Fruit fly (Drosophila melanogaster) whole organism, prepupa: ENCODE data around the gene Pldn.
A peak's percentile ranks its signal among the peaks of the same experiment; 100 is the strongest.

Experiments used
- CG10631 ChIP-seq: fragments of 200-800 bp; sonication (Bioruptor generic); optimal IDR thresholded peaks from 2 replicates; lab custom pipeline; 2016; ENCODE audit warnings: missing biosample characterization, missing genetic modification characterization
- CG10669 ChIP-seq: fragments of 200-800 bp; sonication (Bioruptor generic); optimal IDR thresholded peaks from 3 replicates; lab custom pipeline; 2018; ENCODE audit warnings: missing biosample characterization, mild to moderate bottlenecking, missing genetic modification characterization, moderate library complexity
- CG11294 ChIP-seq: fragments of 200-800 bp; sonication (Bioruptor generic); IDR thresholded peaks from 2 replicates; pipeline ENCODE4 v1.3.6; 2022; ENCODE audit warnings: missing biosample characterization, missing genetic modification characterization
- CG11902 ChIP-seq: fragments of 200-800 bp; sonication (Bioruptor generic); optimal IDR thresholded peaks from 3 replicates; lab custom pipeline; 2016; ENCODE audit warnings: missing biosample characterization, missing genetic modification characterization
- CG15336 ChIP-seq: fragments of 200-800 bp; sonication (Bioruptor generic); IDR thresholded peaks from 2 replicates; pipeline ENCODE4 v1.3.6; 2022; ENCODE audit warnings: missing biosample characterization, missing genetic modification characterization
- CG3032 ChIP-seq: fragments of 200-800 bp; optimal IDR thresholded peaks from 2 replicates; lab custom pipeline; 2019; ENCODE audit warnings: missing biosample characterization, mild to moderate bottlenecking, missing genetic modification characterization, moderate library complexity
- CG32006 ChIP-seq: fragments of 200-800 bp; sonication (Bioruptor generic); optimal IDR thresholded peaks from 3 replicates; lab custom pipeline; 2017; ENCODE audit warnings: missing biosample characterization, mild to moderate bottlenecking, missing genetic modification characterization
- CG3919 ChIP-seq: fragments of 200-800 bp; sonication (Bioruptor generic); optimal IDR thresholded peaks from 3 replicates; lab custom pipeline; 2016; ENCODE audit warnings: missing biosample characterization, missing genetic modification characterization
- CG6163 ChIP-seq: fragments of 200-800 bp; sonication (Bioruptor generic); IDR thresholded peaks from 3 replicates; pipeline ENCODE4 v1.3.6; 2022; ENCODE audit warnings: missing biosample characterization, missing genetic modification characterization
- CG6276 ChIP-seq: fragments of 200-800 bp; sonication (Bioruptor generic); optimal IDR thresholded peaks from 2 replicates; lab custom pipeline; 2017; ENCODE audit warnings: missing biosample characterization, mild to moderate bottlenecking, missing genetic modification characterization
- CG6792 ChIP-seq: fragments of 200-800 bp; sonication (Bioruptor generic); optimal IDR thresholded peaks from 3 replicates; lab custom pipeline; 2016; ENCODE audit warnings: missing biosample characterization, missing genetic modification characterization
- CG6854 ChIP-seq: fragments of 200-800 bp; sonication (Bioruptor generic); optimal IDR thresholded peaks from 2 replicates; lab custom pipeline; 2017; ENCODE audit warnings: missing biosample characterization, mild to moderate bottlenecking, missing genetic modification characterization
- CG8119 ChIP-seq: fragments of 200-800 bp; sonication (Bioruptor generic); IDR thresholded peaks from 3 replicates; pipeline ENCODE4 v1.3.6; 2022; ENCODE audit warnings: missing biosample characterization, missing genetic modification characterization
- Eip75B ChIP-seq: fragments of 200-800 bp; sonication (Bioruptor generic); optimal IDR thresholded peaks from 3 replicates; lab custom pipeline; 2016; ENCODE audit warnings: missing biosample characterization, missing genetic modification characterization
- Eip78C ChIP-seq: fragments of 200-800 bp; sonication (Bioruptor generic); peaks from one replicate; lab custom pipeline; 2016; ENCODE audit warnings: missing biosample characterization, missing genetic modification characterization
- Ets21C ChIP-seq: fragments of 200-800 bp; sonication (Bioruptor generic); optimal IDR thresholded peaks from 3 replicates; lab custom pipeline; 2016; ENCODE audit warnings: missing biosample characterization, missing genetic modification characterization
- Hr39 ChIP-seq: fragments of 200-800 bp; sonication (Bioruptor generic); optimal IDR thresholded peaks from 2 replicates; lab custom pipeline; 2016; ENCODE audit warnings: missing biosample characterization, missing genetic modification characterization
- Hr4 ChIP-seq: fragments of 200-800 bp; sonication (Bioruptor generic); optimal IDR thresholded peaks from 3 replicates; lab custom pipeline; 2016; ENCODE audit warnings: missing biosample characterization, missing genetic modification characterization
- Met ChIP-seq: fragments of 200-800 bp; sonication (Bioruptor generic); optimal IDR thresholded peaks from 3 replicates; lab custom pipeline; 2016; ENCODE audit warnings: missing biosample characterization, missing genetic modification characterization
- OdsH ChIP-seq: fragments of 200-800 bp; sonication (Bioruptor generic); optimal IDR thresholded peaks from 3 replicates; lab custom pipeline; 2016; ENCODE audit warnings: missing biosample characterization, missing genetic modification characterization
- Sox102F ChIP-seq: fragments of 200-800 bp; sonication (Bioruptor generic); optimal IDR thresholded peaks from 2 replicates; lab custom pipeline; 2016; ENCODE audit warnings: missing biosample characterization, mild to moderate bottlenecking, missing genetic modification characterization
- Sox14 ChIP-seq: fragments of 200-800 bp; sonication (Bioruptor generic); optimal IDR thresholded peaks from 3 replicates; lab custom pipeline; 2016; ENCODE audit warnings: missing biosample characterization, missing genetic modification characterization
- Sox15 ChIP-seq: fragments of 200-800 bp; sonication (Bioruptor generic); optimal IDR thresholded peaks from 3 replicates; lab custom pipeline; 2016; ENCODE audit warnings: missing biosample characterization, missing genetic modification characterization
- achi ChIP-seq: fragments of 200-800 bp; sonication (Bioruptor generic); optimal IDR thresholded peaks from 3 replicates; lab custom pipeline; 2016; ENCODE audit warnings: missing biosample characterization, missing genetic modification characterization
- acj6 ChIP-seq: fragments of 200-800 bp; sonication (Bioruptor generic); optimal IDR thresholded peaks from 3 replicates; lab custom pipeline; 2016; ENCODE audit warnings: missing biosample characterization, missing genetic modification characterization
- cyc ChIP-seq: fragments of 200-800 bp; sonication (Bioruptor generic); optimal IDR thresholded peaks from 3 replicates; lab custom pipeline; 2016; ENCODE audit warnings: missing biosample characterization, missing genetic modification characterization
- dac ChIP-seq: fragments of 200-800 bp; sonication (Bioruptor generic); optimal IDR thresholded peaks from 2 replicates; lab custom pipeline; 2017; ENCODE audit warnings: missing biosample characterization, mild to moderate bottlenecking, missing genetic modification characterization
- eg ChIP-seq: fragments of 200-800 bp; sonication (Bioruptor generic); IDR thresholded peaks from 3 replicates; pipeline ENCODE4 v1.3.6; 2022; ENCODE audit warnings: missing biosample characterization, missing genetic modification characterization
- fkh ChIP-seq: fragments of 200-800 bp; sonication (Bioruptor generic); optimal IDR thresholded peaks from 3 replicates; lab custom pipeline; 2017; ENCODE audit warnings: missing biosample characterization, mild to moderate bottlenecking, missing genetic modification characterization, moderate library complexity
- lz ChIP-seq: fragments of 200-800 bp; sonication (Bioruptor generic); optimal IDR thresholded peaks from 3 replicates; lab custom pipeline; 2016; ENCODE audit warnings: missing biosample characterization, missing genetic modification characterization
- net ChIP-seq: fragments of 200-800 bp; sonication (Bioruptor generic); optimal IDR thresholded peaks from 3 replicates; lab custom pipeline; 2016; ENCODE audit warnings: missing biosample characterization, missing genetic modification characterization
- pdm3 ChIP-seq: fragments of 200-800 bp; sonication (Bioruptor generic); optimal IDR thresholded peaks from 3 replicates; lab custom pipeline; 2016; ENCODE audit warnings: missing biosample characterization, missing genetic modification characterization
- salr ChIP-seq, 2 experiments: fragments of 200-800 bp; sonication (Bioruptor generic); optimal IDR thresholded peaks; 3 replicates each; lab custom pipeline; 2016 to 2018; ENCODE audit warnings: missing biosample characterization in 2 of 2, missing genetic modification characterization in 2 of 2, mild to moderate bottlenecking in 1 of 2
- ss ChIP-seq, 2 experiments: fragments of 200-800 bp; sonication (Bioruptor generic); optimal IDR thresholded peaks; 2 replicates in 1 of 2; 3 replicates in 1 of 2; lab custom pipeline; 2017 to 2018; ENCODE audit warnings: mild to moderate bottlenecking in 2 of 2, missing biosample characterization in 2 of 2, missing genetic modification characterization in 2 of 2, moderate library complexity in 1 of 2
- svp ChIP-seq: fragments of 200-800 bp; sonication (Bioruptor generic); peaks from one replicate; lab custom pipeline; 2016; ENCODE audit warnings: missing biosample characterization, missing genetic modification characterization
- topi ChIP-seq: fragments of 200-800 bp; sonication (Bioruptor generic); optimal IDR thresholded peaks from 3 replicates; lab custom pipeline; 2016; ENCODE audit warnings: missing biosample characterization, missing genetic modification characterization

Pldn gene

DNA sequence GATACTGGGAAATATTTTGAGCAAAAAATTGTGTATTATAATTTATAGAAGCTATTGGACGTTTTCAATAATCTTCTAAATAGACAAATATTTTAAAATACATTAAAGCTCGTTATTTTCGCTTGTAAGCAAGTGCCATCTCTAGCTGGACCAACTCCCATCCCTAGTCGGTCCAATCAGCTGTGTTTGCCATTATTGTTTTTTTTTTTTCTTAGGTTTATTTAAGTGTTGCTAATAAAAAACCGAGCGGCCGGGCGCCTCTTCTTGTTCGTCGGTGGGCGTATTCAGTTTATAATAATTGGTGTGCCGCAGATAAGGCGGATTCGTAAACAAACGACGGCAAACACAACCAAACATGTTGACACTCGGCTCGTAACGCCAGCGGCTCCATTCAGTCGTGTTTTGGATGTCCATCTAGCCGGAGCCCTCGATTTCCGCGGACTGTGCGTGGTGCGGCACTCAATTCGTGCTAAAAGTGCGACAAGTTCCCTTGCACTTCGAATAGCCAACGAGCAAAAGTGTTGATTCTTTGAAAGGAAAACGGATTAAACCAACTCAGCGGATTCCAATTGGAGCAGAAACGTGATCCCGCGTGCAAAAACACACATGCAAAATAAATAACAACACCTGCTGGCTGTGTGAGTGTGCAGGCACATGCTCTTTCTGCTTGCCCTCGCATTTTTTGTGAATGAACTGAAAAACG is 7.2 kb downstream of the Pldn start, which contains the start of gene Sugb (continued):
- TF ChIP-seq Ets21C (GFP tag; lab: Kevin White, UChicago) (peak; percentile 43), CG3032 (tag; lab: Kevin White, UChicago) (peak; percentile 57), Sox102F (GFP tag; lab: Kevin White, UChicago) (no peak), CG6276 (GFP tag; lab: Kevin White, UChicago) (peak; percentile 73), cyc (GFP tag; lab: Kevin White, UChicago) (no peak)

DNA sequence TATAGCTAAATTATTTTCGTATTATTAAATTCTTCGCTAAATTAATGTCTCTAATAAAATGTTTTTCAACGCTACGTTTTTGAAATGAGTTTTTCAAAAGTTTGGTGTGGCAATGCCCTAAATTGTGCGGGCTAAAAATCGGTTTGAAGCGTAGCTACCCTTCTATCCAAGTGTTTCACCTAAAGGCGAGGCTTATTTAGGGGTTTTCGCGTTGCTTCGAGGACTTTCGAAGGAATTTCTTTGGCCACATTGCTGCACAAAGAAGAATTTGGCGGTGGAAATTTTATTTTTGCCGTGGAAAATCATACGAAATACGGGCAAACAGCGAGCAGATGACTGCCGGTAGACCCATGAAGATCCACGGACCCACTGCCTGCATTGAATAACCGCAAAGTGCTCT is 9.4 kb downstream of the Pldn start, which contains the start of gene TfIIEalpha:
Gene TfIIEalpha (plus strand): TSS at position 245 of the 400 bp plus-strand sequence.
- no peak for TF ChIP-seq CG10631 (GFP tag; lab: Kevin White, UChicago)
- TF ChIP-seq Met (GFP tag; lab: Kevin White, UChicago), result no peak
- no peak for TF ChIP-seq ss (GFP tag; optimal IDR thresholded peaks at IDR 0.05; lab: Kevin White, UChicago)
- TF ChIP-seq svp (GFP tag; lab: Kevin White, UChicago), result peak; percentile 55
- TF ChIP-seq Sox102F (GFP tag; lab: Kevin White, UChicago), result no peak
- TF ChIP-seq Hr4 (GFP tag; lab: Kevin White, UChicago), result no peak
- TF ChIP-seq Eip75B, result no peak
- peak; percentile 25 for TF ChIP-seq CG3032 (tag; lab: Kevin White, UChicago)
- peak; percentile 20 for TF ChIP-seq topi (GFP tag; lab: Kevin White, UChicago)
- no peak for TF ChIP-seq Hr39 (GFP tag; lab: Kevin White, UChicago)
- no peak for TF ChIP-seq CG6854
- TF ChIP-seq dac (GFP tag; lab: Kevin White, UChicago), result no peak
- peak; percentile 87 for TF ChIP-seq Sox14

DNA sequence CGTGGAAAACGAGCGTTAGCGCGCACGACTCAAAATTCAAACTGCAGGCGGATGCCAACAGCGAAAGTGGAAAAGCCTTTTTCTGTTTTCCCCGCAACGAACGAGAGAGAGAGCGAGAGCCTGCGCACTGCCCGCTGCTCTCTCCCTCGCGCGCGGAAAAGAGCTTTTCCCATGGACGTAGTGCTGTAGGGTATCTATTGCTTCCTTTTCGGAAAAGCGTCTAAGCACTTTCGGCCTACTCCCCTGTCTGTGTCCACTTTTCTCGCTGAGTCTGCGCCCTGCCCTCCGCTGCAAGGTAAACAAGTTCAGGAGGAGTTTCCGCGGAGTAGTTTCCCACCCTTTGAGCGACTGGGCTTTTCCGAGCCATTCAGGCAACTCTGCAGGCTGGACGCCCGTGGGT is 10.9 kb downstream of the Pldn start, which contains the start of gene CG32085:
Gene CG32085 (minus strand): TSS at position 47 of the 400 bp plus-strand sequence.
- TF ChIP-seq Eip78C (GFP tag; lab: Kevin White, UChicago) (peak; percentile 70), Ets21C (GFP tag; lab: Kevin White, UChicago) (no peak), ss (GFP tag; optimal IDR thresholded peaks at IDR 0.05; lab: Kevin White, UChicago) (peak; percentile 12 to 22), achi (GFP tag; lab: Kevin White, UChicago) (peak; percentile 19), eg (GFP tag; lab: Robert Waterston, UW) (peak; percentile 72; the same call in 2 of the 3 replicates), net (GFP tag; lab: Kevin White, UChicago) (peak; percentile 28), CG3919 (peak; percentile 61), CG6792 (GFP tag; lab: Kevin White, UChicago) (peak; percentile 6), OdsH (peak; percentile 18), CG10669 (GFP tag; lab: Kevin White, UChicago) (no peak), CG11294 (peak; percentile 62; the same call in 1 of the 2 replicates), CG8119 (GFP tag; lab: Robert Waterston, UW) (peak; percentile 38; the same call in 1 of the 3 replicates), acj6 (GFP tag; lab: Kevin White, UChicago) (peak; percentile 10), Hr4 (GFP tag; lab: Kevin White, UChicago) (peak; percentile 44), lz (GFP tag; lab: Kevin White, UChicago) (no peak), svp (GFP tag; lab: Kevin White, UChicago) (peak; percentile 36), CG6163 (GFP tag; lab: Robert Waterston, UW) (peak; percentile 71; the same call in 2 of the 3 replicates), CG15336 (GFP tag; lab: Robert Waterston, UW) (no peak; the same call in 1 of the 2 replicates), Eip75B (peak; percentile 18), Sox15 (GFP tag; lab: Kevin White, UChicago) (no peak), CG32006 (GFP tag; lab: Kevin White, UChicago) (peak; percentile 37), pdm3 (peak; percentile 32)

DNA sequence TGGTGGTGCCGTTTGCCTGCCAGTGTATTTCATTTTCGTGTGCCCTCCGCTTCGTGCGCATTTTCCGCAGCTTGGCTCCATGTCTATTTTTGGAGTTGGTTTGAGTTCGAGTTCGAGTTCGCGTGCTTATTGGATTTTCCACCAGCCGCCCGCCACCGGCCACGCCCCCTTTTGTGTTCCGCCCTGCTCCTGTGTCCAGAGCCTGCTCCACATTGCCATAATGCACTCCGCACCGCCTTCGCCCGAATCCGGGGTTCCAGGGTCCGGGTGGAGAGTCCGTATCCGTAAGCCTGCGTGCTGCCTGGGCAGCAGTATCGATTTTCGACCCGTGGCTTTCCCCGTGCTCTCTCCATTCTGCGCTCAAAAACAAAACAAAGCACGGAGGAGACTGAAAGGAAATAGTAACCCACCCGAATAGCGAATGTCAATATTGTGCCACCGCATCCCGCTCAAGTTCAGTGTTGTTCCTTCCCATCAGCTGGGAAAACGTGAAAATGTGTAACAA is 12.8 kb downstream of the Pldn start:
- TF ChIP-seq CG6276 (GFP tag; lab: Kevin White, UChicago) (no peak), CG3032 (tag; lab: Kevin White, UChicago) (no peak), topi (GFP tag; lab: Kevin White, UChicago) (no peak), fkh (no peak), net (GFP tag; lab: Kevin White, UChicago) (no peak), lz (GFP tag; lab: Kevin White, UChicago) (no peak), CG11902 (GFP tag; lab: Kevin White, UChicago) (no peak), salr (GFP tag; optimal IDR thresholded peaks at IDR 0.05; lab: Kevin White, UChicago) (no peak), CG3919 (no peak)
